Worm (Caenorhabditis elegans) whole organism, L4 larva: Measurements from ENCODE around the gene F22F4.4.

Experiments used
- D1046.2 ChIP-seq: fragments of 200-800 bp; sonication (Bioruptor generic); IDR thresholded peaks from 2 replicates; pipeline ENCODE4 v1.3.6; 2022; ENCODE audit warnings: missing genetic modification characterization, missing compliant biosample characterization
- F10B5.3 ChIP-seq: sonication (generic microtip); optimal IDR thresholded peaks from 2 replicates; lab custom pipeline; 2016; ENCODE audit warnings: mild to moderate bottlenecking, missing genetic modification characterization, missing compliant biosample characterization
- R02D3.7 ChIP-seq: fragments of 150-350 bp; sonication (generic microtip); optimal IDR thresholded peaks from 3 replicates; lab custom pipeline; 2014; ENCODE audit warnings: missing biosample characterization, missing genetic modification characterization
- Y105C5A.15 ChIP-seq: fragments of 200-800 bp; sonication (Bioruptor generic); IDR thresholded peaks from 2 replicates; pipeline ENCODE4 v1.3.6; 2022; ENCODE audit warnings: missing genetic modification characterization, missing compliant biosample characterization
- Y5F2A.4 ChIP-seq: fragments of 200-800 bp; sonication (Bioruptor generic); optimal IDR thresholded peaks from 2 replicates; lab custom pipeline; 2018; ENCODE audit warnings: mild to moderate bottlenecking, missing genetic modification characterization, missing compliant biosample characterization
- ZK337.2 ChIP-seq: fragments of 200-800 bp; sonication (Bioruptor generic); IDR thresholded peaks from 2 replicates; pipeline ENCODE4 v1.3.6; 2022; ENCODE audit warnings: missing genetic modification reagents, missing genetic modification characterization, missing compliant biosample characterization
- aha-1 ChIP-seq: fragments of 150-350 bp; peaks from one replicate; lab custom pipeline; 2014; ENCODE audit warnings: missing biosample characterization, missing genetic modification characterization
- aly-2 ChIP-seq: sonication (generic microtip); optimal IDR thresholded peaks from 2 replicates; lab custom pipeline; 2018; ENCODE audit warnings: missing biosample characterization, missing genetic modification characterization
- attf-4 ChIP-seq: sonication (generic microtip); optimal IDR thresholded peaks from 3 replicates; lab custom pipeline; 2017; ENCODE audit warnings: missing biosample characterization, missing genetic modification characterization
- ceh-20 ChIP-seq: fragments of 200-800 bp; sonication (Bioruptor generic); IDR thresholded peaks from 2 replicates; pipeline ENCODE4 v1.3.6; 2022; ENCODE audit warnings: missing genetic modification reagents, missing genetic modification characterization, missing compliant biosample characterization
- ceh-44 ChIP-seq: fragments of 200-800 bp; sonication (Bioruptor generic); IDR thresholded peaks from 2 replicates; pipeline ENCODE4 v1.3.6; 2022; ENCODE audit warnings: missing genetic modification reagents, missing genetic modification characterization, missing compliant biosample characterization
- ctbp-1 ChIP-seq: fragments of 200-800 bp; sonication (Bioruptor generic); IDR thresholded peaks from 2 replicates; pipeline ENCODE4 v1.3.6; 2022; ENCODE audit warnings: missing genetic modification reagents, missing genetic modification characterization, missing compliant biosample characterization
- daf-12 ChIP-seq: fragments of 150-350 bp; optimal IDR thresholded peaks from 2 replicates; lab custom pipeline; 2014; ENCODE audit warnings: missing biosample characterization, missing genetic modification reagents, missing genetic modification characterization
- daf-19 ChIP-seq: fragments of 200-800 bp; sonication (Bioruptor generic); conservative IDR thresholded peaks from 2 replicates; pipeline ENCODE4 v1.3.6; 2022; ENCODE audit warnings: missing genetic modification characterization, missing compliant biosample characterization
- daf-8 ChIP-seq: fragments of 200-800 bp; sonication (Bioruptor generic); IDR thresholded peaks from 2 replicates; pipeline ENCODE4 v1.3.6; 2022; ENCODE audit warnings: missing genetic modification characterization, missing compliant biosample characterization
- dmd-9 ChIP-seq: fragments of 200-800 bp; sonication (Bioruptor generic); IDR thresholded peaks from 2 replicates; pipeline ENCODE4 v1.3.6; 2022; ENCODE audit warnings: missing genetic modification reagents, missing genetic modification characterization, missing compliant biosample characterization
- dpl-1 ChIP-seq: fragments of 150-350 bp; optimal IDR thresholded peaks from 2 replicates; lab custom pipeline; 2014; ENCODE audit warnings: missing biosample characterization, missing genetic modification reagents, missing genetic modification characterization
- dve-1 ChIP-seq: sonication (generic microtip); optimal IDR thresholded peaks from 2 replicates; lab custom pipeline; 2017; ENCODE audit warnings: antibody characterized with exemption, mild to moderate bottlenecking, missing genetic modification characterization, missing compliant biosample characterization; ENCODE audit not compliant: insufficient read depth
- egl-27 ChIP-seq: sonication (generic microtip); optimal IDR thresholded peaks from 3 replicates; lab custom pipeline; 2017; ENCODE audit warnings: missing biosample characterization, missing genetic modification reagents, missing genetic modification characterization
- fos-1 ChIP-seq: fragments of 150-350 bp; optimal IDR thresholded peaks from 2 replicates; lab custom pipeline; 2014; ENCODE audit warnings: missing biosample characterization, missing genetic modification characterization
- hlh-11 ChIP-seq: fragments of 200-800 bp; sonication (Bioruptor generic); optimal IDR thresholded peaks from 2 replicates; lab custom pipeline; 2018; ENCODE audit warnings: mild to moderate bottlenecking, missing genetic modification characterization, missing compliant biosample characterization
- hmg-1.1 ChIP-seq: fragments of 200-800 bp; sonication (Bioruptor generic); IDR thresholded peaks from 2 replicates; pipeline ENCODE4 v1.3.6; 2022; ENCODE audit warnings: missing genetic modification reagents, missing genetic modification characterization, missing compliant biosample characterization
- lin-15B ChIP-seq: fragments of 150-350 bp; sonication (generic microtip); optimal IDR thresholded peaks from 3 replicates; lab custom pipeline; 2014; ENCODE audit warnings: missing biosample characterization, missing genetic modification characterization
- lin-38 ChIP-seq: fragments of 200-800 bp; sonication (Bioruptor generic); IDR thresholded peaks from 2 replicates; pipeline ENCODE4 v1.3.6; 2022; ENCODE audit warnings: missing genetic modification reagents, missing genetic modification characterization, missing compliant biosample characterization
- lir-3 ChIP-seq: sonication (generic microtip); optimal IDR thresholded peaks from 2 replicates; lab custom pipeline; 2016; ENCODE audit warnings: mild to moderate bottlenecking, missing genetic modification characterization, missing compliant biosample characterization
- mdl-1 ChIP-seq, 2 experiments: fragments of 150-350 bp in 1 of 2; sonication (generic microtip) in 1 of 2; optimal IDR thresholded peaks; 2 replicates each; lab custom pipeline; 2014 to 2017; ENCODE audit warnings: missing biosample characterization in 2 of 2, missing genetic modification characterization in 2 of 2
- mep-1 ChIP-seq: fragments of 150-350 bp; sonication (generic microtip); optimal IDR thresholded peaks from 3 replicates; lab custom pipeline; 2014; ENCODE audit warnings: missing biosample characterization, missing genetic modification characterization
- mes-2 ChIP-seq: sonication (generic microtip); optimal IDR thresholded peaks from 2 replicates; lab custom pipeline; 2016; ENCODE audit warnings: missing genotype, mild to moderate bottlenecking, missing genetic modification characterization, missing compliant biosample characterization; ENCODE audit not compliant: poor library complexity, severe bottlenecking
- nhr-10 ChIP-seq: fragments of 150-350 bp; optimal IDR thresholded peaks from 2 replicates; lab custom pipeline; 2014; ENCODE audit warnings: missing biosample characterization, missing genetic modification characterization
- nhr-102 ChIP-seq: sonication (generic microtip); optimal IDR thresholded peaks from 2 replicates; lab custom pipeline; 2016; ENCODE audit warnings: mild to moderate bottlenecking, missing genetic modification characterization, moderate library complexity, missing compliant biosample characterization
- nhr-11 ChIP-seq: fragments of 150-350 bp; optimal IDR thresholded peaks from 2 replicates; lab custom pipeline; 2014; ENCODE audit warnings: missing biosample characterization, missing genetic modification characterization
- nhr-111 ChIP-seq: fragments of 200-800 bp; sonication (Bioruptor generic); optimal IDR thresholded peaks from 2 replicates; lab custom pipeline; 2018; ENCODE audit warnings: mild to moderate bottlenecking, missing genetic modification characterization, missing compliant biosample characterization
- nhr-28 ChIP-seq: fragments of 150-350 bp; optimal IDR thresholded peaks from 2 replicates; lab custom pipeline; 2014; ENCODE audit warnings: missing biosample characterization, missing genetic modification characterization
- nhr-48 ChIP-seq: sonication (generic microtip); optimal IDR thresholded peaks from 2 replicates; lab custom pipeline; 2016; ENCODE audit warnings: mild to moderate bottlenecking, missing genetic modification characterization, missing compliant biosample characterization
- pha-4 ChIP-seq, 2 experiments: fragments of 150-350 bp in 1 of 2; fragments of 200-800 bp in 1 of 2; sonication (Bioruptor generic) in 1 of 2; IDR thresholded peaks in 1 of 2; optimal IDR thresholded peaks in 1 of 2; 2 replicates each; pipeline versions ENCODE4 v1.3.6 to Lab custom; 2014 to 2022; ENCODE audit warnings: missing genetic modification characterization in 2 of 2, missing genetic modification reagents in 2 of 2, missing biosample characterization in 1 of 2, missing compliant biosample characterization in 1 of 2
- pqm-1 ChIP-seq: sonication (generic microtip); optimal IDR thresholded peaks from 2 replicates; lab custom pipeline; 2017; ENCODE audit warnings: missing biosample characterization, missing genetic modification characterization
- rbr-2 ChIP-seq: sonication (generic microtip); optimal IDR thresholded peaks from 2 replicates; lab custom pipeline; 2016; ENCODE audit warnings: missing genotype, missing genetic modification characterization, missing compliant biosample characterization
- saeg-2 ChIP-seq: fragments of 200-800 bp; sonication (Bioruptor generic); IDR thresholded peaks from 2 replicates; pipeline ENCODE4 v1.3.6; 2022; ENCODE audit warnings: missing genetic modification reagents, missing genetic modification characterization, missing compliant biosample characterization
- skn-1 ChIP-seq: fragments of 150-350 bp; optimal IDR thresholded peaks from 2 replicates; lab custom pipeline; 2014; ENCODE audit warnings: missing biosample characterization, missing genetic modification characterization
- snpc-4 ChIP-seq: fragments of 150-350 bp; optimal IDR thresholded peaks from 2 replicates; lab custom pipeline; 2014; ENCODE audit warnings: missing biosample characterization, missing genetic modification characterization
- spr-3 ChIP-seq: fragments of 200-800 bp; sonication (Bioruptor generic); optimal IDR thresholded peaks from 2 replicates; lab custom pipeline; 2018; ENCODE audit warnings: mild to moderate bottlenecking, missing genetic modification characterization, missing compliant biosample characterization
- unc-130 ChIP-seq: sonication (generic microtip); optimal IDR thresholded peaks from 2 replicates; lab custom pipeline; 2016; ENCODE audit warnings: missing genetic modification reagents, missing genetic modification characterization, missing compliant biosample characterization
- unc-39 ChIP-seq: sonication (generic microtip); optimal IDR thresholded peaks from 2 replicates; lab custom pipeline; 2017; ENCODE audit warnings: missing biosample characterization, missing genetic modification characterization
- vab-7 ChIP-seq: fragments of 200-800 bp; sonication (Bioruptor generic); IDR thresholded peaks from 2 replicates; pipeline ENCODE4 v1.3.6; 2022; ENCODE audit warnings: missing genetic modification reagents, missing genetic modification characterization, missing compliant biosample characterization
- zip-11 ChIP-seq: fragments of 200-800 bp; sonication (Bioruptor generic); IDR thresholded peaks from 2 replicates; pipeline ENCODE4 v1.3.6; 2022; ENCODE audit warnings: missing genetic modification characterization, missing compliant biosample characterization
- zip-2 ChIP-seq: fragments of 150-350 bp; optimal IDR thresholded peaks from 2 replicates; lab custom pipeline; 2014; ENCODE audit warnings: missing biosample characterization, missing genetic modification characterization
- ztf-11 ChIP-seq: fragments of 150-350 bp; optimal IDR thresholded peaks from 2 replicates; lab custom pipeline; 2014; ENCODE audit warnings: missing biosample characterization, missing genetic modification characterization
- ztf-7 ChIP-seq: fragments of 150-350 bp; optimal IDR thresholded peaks from 2 replicates; lab custom pipeline; 2014; ENCODE audit warnings: missing biosample characterization, missing genetic modification characterization

F22F4.4 gene

ce11 chrX:5987910-5988309 is 13.4 kb downstream of the F22F4.4 start (continued):
- TF ChIP-seq mes-2 (tag; lab: Kevin White, UChicago) (no peak), nhr-28 (no peak), lin-15B (no peak)

ce11 chrX:5985720-5986119 is 15.6 kb downstream of the F22F4.4 start:
- TF ChIP-seq hlh-11 (peak; percentile 6), spr-3 (GFP tag; lab: Kevin White, UChicago) (no peak), pqm-1 (tag; lab: Kevin White, UChicago) (peak; percentile 32), nhr-28 (peak; percentile 20)

- TF ChIP-seq snpc-4 (tag; lab: Kevin White, UChicago) (no peak), daf-12 (tag; lab: Kevin White, UChicago) (no peak), nhr-111 (no peak), R02D3.7 (tag; lab: Kevin White, UChicago) (no peak), zip-11 (GFP tag; lab: Robert Waterston, UW) (no peak), hmg-1.1 (GFP tag; lab: Robert Waterston, UW) (peak; percentile 89), skn-1 (tag; lab: Kevin White, UChicago) (no peak), dve-1 (tag; lab: Kevin White, UChicago) (peak; percentile 88), nhr-102 (tag; lab: Kevin White, UChicago) (no peak), ztf-11 (tag; lab: Kevin White, UChicago) (no peak), pqm-1 (tag; lab: Kevin White, UChicago) (peak; percentile 21), ZK337.2 (GFP tag; lab: Robert Waterston, UW) (no peak), Y105C5A.15 (GFP tag; lab: Robert Waterston, UW) (no peak), nhr-48 (tag; lab: Kevin White, UChicago) (peak; percentile 64), fos-1 (tag; lab: Kevin White, UChicago) (no peak), ztf-7 (peak; percentile 44), F10B5.3 (tag; lab: Kevin White, UChicago) (no peak), spr-3 (GFP tag; lab: Kevin White, UChicago) (no peak), mep-1 (tag; lab: Kevin White, UChicago) (peak; percentile 93), lin-38 (GFP tag; lab: Robert Waterston, UW) (no peak; the same call in 1 of the 2 replicates), daf-8 (GFP tag; lab: Robert Waterston, UW) (no peak), dpl-1 (GFP tag; lab: Kevin White, UChicago) (peak; percentile 88), Y5F2A.4 (GFP tag; lab: Kevin White, UChicago) (no peak), dmd-9 (GFP tag; lab: Robert Waterston, UW) (no peak), nhr-10 (tag; lab: Kevin White, UChicago) (no peak), daf-19 (GFP tag; lab: Robert Waterston, UW) (no peak), D1046.2 (GFP tag; lab: Robert Waterston, UW) (no peak), unc-39 (tag; lab: Kevin White, UChicago) (no peak), ceh-44 (no peak), unc-130 (GFP tag; lab: Kevin White, UChicago) (no peak), lir-3 (tag; lab: Kevin White, UChicago) (no peak), attf-4 (tag; lab: Kevin White, UChicago) (no peak), aly-2 (tag; lab: Kevin White, UChicago) (no peak), nhr-28 (peak; percentile 79), ctbp-1 (GFP tag; lab: Robert Waterston, UW) (peak; percentile 75), pha-4 (GFP tag; IDR thresholded peaks at IDR 0.05; lab: Robert Waterston, UW) (peak; percentile 36; the same call in 1 of the 2 replicates), pha-4 (tag; optimal IDR thresholded peaks at IDR 0.05; lab: Kevin White, UChicago) (no peak), zip-2 (no peak), lin-15B (no peak), saeg-2 (GFP tag; lab: Robert Waterston, UW) (0 out of 2 replicates have a peak, but pooled peaks have one; percentile 28), mdl-1 (tag; optimal IDR thresholded peaks at IDR 0.05; lab: Kevin White, UChicago) (peak; percentile 12 to 92), ceh-20 (GFP tag; lab: Robert Waterston, UW) (peak; percentile 66; the same call in 1 of the 2 replicates), egl-27 (no peak), nhr-11 (tag; lab: Kevin White, UChicago) (peak; percentile 90), aha-1 (tag; lab: Kevin White, UChicago) (peak; percentile 83), vab-7 (GFP tag; lab: Robert Waterston, UW) (no peak; the same call in 1 of the 2 replicates), rbr-2 (peak; percentile 85)
These were observed 16.7 kb downstream of the F22F4.4 start, which contains the start of gene klp-13 for ce11 chrX:5984581-5985039. Gene klp-13 (plus strand): TSS chrX:5984989.
